Worm (Caenorhabditis elegans) whole organism, mixed stage, embryonic: ENCODE results near the gene lurp-1.

Experiments used
- M03D4.4 ChIP-seq: sonication (generic microtip); optimal IDR thresholded peaks from 2 replicates; lab custom pipeline; 2017; ENCODE audit warnings: mild to moderate bottlenecking, missing genetic modification characterization, missing compliant biosample characterization
- bed-3 ChIP-seq: fragments of 200-800 bp; sonication (Bioruptor generic); optimal IDR thresholded peaks from 3 replicates; lab custom pipeline; 2018; ENCODE audit warnings: mild to moderate bottlenecking, missing genetic modification characterization, moderate library complexity, missing compliant biosample characterization
- blmp-1 ChIP-seq: fragments of 150-350 bp; optimal IDR thresholded peaks from 2 replicates; lab custom pipeline; 2014; ENCODE audit warnings: missing biosample characterization, missing genetic modification characterization
- ceh-39 ChIP-seq: fragments of 150-350 bp; optimal IDR thresholded peaks from 2 replicates; lab custom pipeline; 2014; ENCODE audit warnings: missing biosample characterization, missing genetic modification characterization
- ceh-43 ChIP-seq: fragments of 200-800 bp; sonication (Bioruptor generic); optimal IDR thresholded peaks from 2 replicates; lab custom pipeline; 2018; ENCODE audit warnings: mild to moderate bottlenecking, missing genetic modification characterization, moderate library complexity, missing compliant biosample characterization
- ceh-83 ChIP-seq: fragments of 200-800 bp; sonication (Bioruptor generic); optimal IDR thresholded peaks from 2 replicates; lab custom pipeline; 2018; ENCODE audit warnings: mild to moderate bottlenecking, missing genetic modification characterization, missing compliant biosample characterization
- ces-1 ChIP-seq: fragments of 150-350 bp; optimal IDR thresholded peaks from 2 replicates; lab custom pipeline; 2014; ENCODE audit warnings: missing biosample characterization, missing genetic modification reagents, missing genetic modification characterization
- cnd-1 ChIP-seq: fragments of 200-800 bp; sonication (Bioruptor generic); optimal IDR thresholded peaks from 2 replicates; lab custom pipeline; 2018; ENCODE audit warnings: mild to moderate bottlenecking, missing genetic modification characterization, missing compliant biosample characterization
- elt-3 ChIP-seq: fragments of 150-350 bp; optimal IDR thresholded peaks from 2 replicates; lab custom pipeline; 2014; ENCODE audit warnings: missing biosample characterization, missing genetic modification characterization
- flh-1 ChIP-seq: fragments of 200-800 bp; sonication (Bioruptor generic); optimal IDR thresholded peaks from 2 replicates; lab custom pipeline; 2018; ENCODE audit warnings: mild to moderate bottlenecking, missing genetic modification characterization, moderate library complexity, missing compliant biosample characterization
- hlh-1 ChIP-seq: fragments of 150-350 bp; optimal IDR thresholded peaks from 2 replicates; lab custom pipeline; 2014; ENCODE audit warnings: missing biosample characterization, missing genetic modification reagents, missing genetic modification characterization
- lin-13 ChIP-seq: fragments of 150-350 bp; optimal IDR thresholded peaks from 2 replicates; lab custom pipeline; 2014; ENCODE audit warnings: missing biosample characterization, missing genetic modification characterization
- lin-32 ChIP-seq: fragments of 200-800 bp; sonication (Bioruptor generic); optimal IDR thresholded peaks from 2 replicates; lab custom pipeline; 2018; ENCODE audit warnings: mild to moderate bottlenecking, missing genetic modification characterization, missing compliant biosample characterization
- lsy-2 ChIP-seq: fragments of 150-350 bp; optimal IDR thresholded peaks from 2 replicates; lab custom pipeline; 2014; ENCODE audit warnings: missing biosample characterization, missing genetic modification characterization
- mep-1 ChIP-seq: fragments of 150-350 bp; optimal IDR thresholded peaks from 2 replicates; lab custom pipeline; 2017; ENCODE audit warnings: missing biosample characterization, missing genetic modification reagents, missing genetic modification characterization, inconsistent platforms
- mls-2 ChIP-seq: sonication (generic microtip); optimal IDR thresholded peaks from 2 replicates; lab custom pipeline; 2016; ENCODE audit warnings: mild to moderate bottlenecking, missing genetic modification characterization, moderate library complexity, missing compliant biosample characterization
- nhr-12 ChIP-seq: fragments of 150-350 bp; optimal IDR thresholded peaks from 2 replicates; lab custom pipeline; 2014; ENCODE audit warnings: missing biosample characterization, missing genetic modification characterization
- nhr-2 ChIP-seq: fragments of 150-350 bp; optimal IDR thresholded peaks from 2 replicates; lab custom pipeline; 2014; ENCODE audit warnings: missing biosample characterization, missing genetic modification characterization
- nhr-28 ChIP-seq: fragments of 150-350 bp; optimal IDR thresholded peaks from 2 replicates; lab custom pipeline; 2014; ENCODE audit warnings: missing biosample characterization, missing genetic modification characterization
- nhr-76 ChIP-seq: sonication (generic microtip); optimal IDR thresholded peaks from 2 replicates; lab custom pipeline; 2017; ENCODE audit warnings: missing biosample characterization, missing genetic modification characterization
- pha-4 ChIP-seq: fragments of 150-350 bp; optimal IDR thresholded peaks from 2 replicates; lab custom pipeline; 2018; ENCODE audit warnings: missing biosample characterization, missing genetic modification reagents, missing genetic modification characterization
- sem-2 ChIP-seq: fragments of 200-800 bp; sonication (Bioruptor generic); optimal IDR thresholded peaks from 2 replicates; lab custom pipeline; 2018; ENCODE audit warnings: mild to moderate bottlenecking, missing genetic modification characterization, missing compliant biosample characterization
- snpc-4 ChIP-seq: fragments of 150-350 bp; optimal IDR thresholded peaks from 2 replicates; lab custom pipeline; 2014; ENCODE audit warnings: missing biosample characterization, missing genetic modification characterization
- tbx-8 ChIP-seq: fragments of 200-800 bp; sonication (Bioruptor generic); optimal IDR thresholded peaks from 2 replicates; lab custom pipeline; 2018; ENCODE audit warnings: mild to moderate bottlenecking, missing genetic modification characterization, moderate library complexity, missing compliant biosample characterization
- unc-120 ChIP-seq: sonication (generic microtip); optimal IDR thresholded peaks from 2 replicates; lab custom pipeline; 2017; ENCODE audit warnings: missing genetic modification characterization, missing compliant biosample characterization; ENCODE audit not compliant: poor library complexity, severe bottlenecking
- unc-39 ChIP-seq: fragments of 150-350 bp; optimal IDR thresholded peaks from 2 replicates; lab custom pipeline; 2014; ENCODE audit warnings: missing biosample characterization, missing genetic modification characterization
- zip-8 ChIP-seq: fragments of 150-350 bp; optimal IDR thresholded peaks from 2 replicates; lab custom pipeline; 2014; ENCODE audit warnings: missing biosample characterization, missing genetic modification characterization
- ztf-11 ChIP-seq: fragments of 150-350 bp; optimal IDR thresholded peaks from 2 replicates; lab custom pipeline; 2014; ENCODE audit warnings: missing biosample characterization, missing genetic modification characterization

Gene lurp-1

ce11 chrII:10885868-10886514 is 5.3 kb downstream of the lurp-1 start, which contains the start of gene F44F4.3:
Gene F44F4.3 (minus strand): TSS chrII:10885918.
- no peak for TF ChIP-seq hlh-1 (tag; lab: Kevin White, UChicago)
- TF ChIP-seq zip-8 (tag; lab: Kevin White, UChicago): no peak
- no peak for TF ChIP-seq unc-120 (tag; lab: Kevin White, UChicago)

ce11 chrII:10887097-10887496 is 6.4 kb downstream of the lurp-1 start:
- no peak for TF ChIP-seq pha-4
- TF ChIP-seq cnd-1 (tag; lab: Kevin White, UChicago): no peak
- TF ChIP-seq mls-2 (tag; lab: Kevin White, UChicago): no peak
- TF ChIP-seq lsy-2 (tag; lab: Kevin White, UChicago): no peak
- TF ChIP-seq nhr-12: no peak
- TF ChIP-seq ceh-83 (GFP tag; lab: Kevin White, UChicago): no peak
- TF ChIP-seq elt-3 (tag; lab: Kevin White, UChicago): no peak
- TF ChIP-seq nhr-28: no peak
- TF ChIP-seq mep-1 (tag; lab: Kevin White, UChicago): no peak
- no peak for TF ChIP-seq ceh-43
- TF ChIP-seq tbx-8 (GFP tag; lab: Kevin White, UChicago): no peak
- TF ChIP-seq M03D4.4 (tag; lab: Kevin White, UChicago): no peak

- TF ChIP-seq blmp-1 (tag; lab: Kevin White, UChicago): no peak
- no peak for TF ChIP-seq zip-8 (tag; lab: Kevin White, UChicago)
- TF ChIP-seq mep-1 (tag; lab: Kevin White, UChicago): no peak
- no peak for TF ChIP-seq ztf-11 (tag; lab: Kevin White, UChicago)
- no peak for TF ChIP-seq sem-2 (GFP tag; lab: Kevin White, UChicago)
- no peak for TF ChIP-seq ceh-39 (tag; lab: Kevin White, UChicago)
- TF ChIP-seq tbx-8 (GFP tag; lab: Kevin White, UChicago): no peak
- no peak for TF ChIP-seq lin-32 (GFP tag; lab: Kevin White, UChicago)
- no peak for TF ChIP-seq elt-3 (tag; lab: Kevin White, UChicago)
- no peak for TF ChIP-seq nhr-76 (tag; lab: Kevin White, UChicago)
- TF ChIP-seq unc-39 (tag; lab: Kevin White, UChicago): no peak
- no peak for TF ChIP-seq mls-2 (tag; lab: Kevin White, UChicago)
- TF ChIP-seq ces-1: no peak
- no peak for TF ChIP-seq nhr-12
Observed at ce11 chrII:10888979-10889378, 8.3 kb downstream of the lurp-1 start, which contains the start of gene ptr-8. Gene ptr-8 (plus strand): TSS chrII:10889279.

ce11 chrII:10894996-10895395 is 14.3 kb downstream of the lurp-1 start, which contains the start of gene sra-10:
Gene sra-10 (minus strand): TSS chrII:10895096.
- TF ChIP-seq tbx-8 (GFP tag; lab: Kevin White, UChicago) (no peak), lsy-2 (tag; lab: Kevin White, UChicago) (no peak), nhr-76 (tag; lab: Kevin White, UChicago) (no peak), nhr-2 (tag; lab: Kevin White, UChicago) (no peak)

- TF ChIP-seq lsy-2 (tag; lab: Kevin White, UChicago): no peak
- TF ChIP-seq ceh-83 (GFP tag; lab: Kevin White, UChicago): no peak
- TF ChIP-seq nhr-2 (tag; lab: Kevin White, UChicago): no peak
- no peak for TF ChIP-seq ztf-11 (tag; lab: Kevin White, UChicago)
- no peak for TF ChIP-seq snpc-4
- TF ChIP-seq M03D4.4 (tag; lab: Kevin White, UChicago): no peak
- TF ChIP-seq tbx-8 (GFP tag; lab: Kevin White, UChicago): no peak
- no peak for TF ChIP-seq pha-4
- TF ChIP-seq unc-120 (tag; lab: Kevin White, UChicago): no peak
- no peak for TF ChIP-seq cnd-1 (tag; lab: Kevin White, UChicago)
- TF ChIP-seq ceh-43: no peak
- TF ChIP-seq mep-1 (tag; lab: Kevin White, UChicago): no peak
Observed at ce11 chrII:10895959-10896358, 15.2 kb downstream of the lurp-1 start.

- no peak for TF ChIP-seq M03D4.4 (tag; lab: Kevin White, UChicago)
- no peak for TF ChIP-seq nhr-28
- no peak for TF ChIP-seq lsy-2 (tag; lab: Kevin White, UChicago)
- TF ChIP-seq blmp-1 (tag; lab: Kevin White, UChicago): no peak
- no peak for TF ChIP-seq flh-1 (GFP tag; lab: Kevin White, UChicago)
- no peak for TF ChIP-seq lin-13 (tag; lab: Kevin White, UChicago)
- TF ChIP-seq mep-1 (tag; lab: Kevin White, UChicago): no peak
- no peak for TF ChIP-seq ceh-83 (GFP tag; lab: Kevin White, UChicago)
- TF ChIP-seq elt-3 (tag; lab: Kevin White, UChicago): no peak
- TF ChIP-seq mls-2 (tag; lab: Kevin White, UChicago): no peak
- TF ChIP-seq cnd-1 (tag; lab: Kevin White, UChicago): no peak
- TF ChIP-seq nhr-12: no peak
- TF ChIP-seq unc-39 (tag; lab: Kevin White, UChicago): no peak
- no peak for TF ChIP-seq bed-3
Observed at ce11 chrII:10898998-10899397, 18.3 kb downstream of the lurp-1 start.
